Worm (Caenorhabditis elegans) whole organism, L4 larva: ENCODE data around the gene F37C12.14.
A peak's percentile ranks its signal among the peaks of the same experiment; 100 is the strongest.

Source experiments
- F49E8.2 ChIP-seq: sonication (generic microtip); optimal IDR thresholded peaks from 2 replicates; lab custom pipeline; 2016; ENCODE audit warnings: missing compliant biosample characterization, mild to moderate bottlenecking, missing genetic modification characterization, borderline replicate concordance
- T20F7.1 ChIP-seq: fragments of 200-800 bp; sonication (Bioruptor generic); optimal IDR thresholded peaks from 2 replicates; lab custom pipeline; 2018; ENCODE audit warnings: mild to moderate bottlenecking, missing genetic modification characterization, missing compliant biosample characterization
- T26A8.4 ChIP-seq: fragments of 200-800 bp; sonication (Bioruptor generic); IDR thresholded peaks from 2 replicates; pipeline ENCODE4 v1.3.6; 2022; ENCODE audit warnings: missing genetic modification characterization, missing compliant biosample characterization
- Y48G9A.11 ChIP-seq: fragments of 200-800 bp; sonication (Bioruptor generic); IDR thresholded peaks from 2 replicates; pipeline ENCODE4 v1.3.6; 2022; ENCODE audit warnings: missing genetic modification reagents, missing genetic modification characterization, missing compliant biosample characterization
- Y5F2A.4 ChIP-seq: fragments of 200-800 bp; sonication (Bioruptor generic); optimal IDR thresholded peaks from 2 replicates; lab custom pipeline; 2018; ENCODE audit warnings: mild to moderate bottlenecking, missing genetic modification characterization, missing compliant biosample characterization
- ZK546.5 ChIP-seq, 2 experiments: sonication (generic microtip); optimal IDR thresholded peaks; 2 replicates each; lab custom pipeline; 2017; ENCODE audit warnings: missing biosample characterization in 2 of 2, missing genetic modification characterization in 2 of 2
- ama-1 ChIP-seq: fragments of 150-350 bp; optimal IDR thresholded peaks from 2 replicates; lab custom pipeline; 2014; ENCODE audit warnings: inconsistent platforms, mixed read lengths
- arid-1 ChIP-seq: fragments of 200-800 bp; sonication (Bioruptor generic); conservative IDR thresholded peaks from 2 replicates; pipeline ENCODE4 v1.3.6; 2022; ENCODE audit warnings: missing genetic modification reagents, missing genetic modification characterization, missing compliant biosample characterization
- attf-4 ChIP-seq: sonication (generic microtip); optimal IDR thresholded peaks from 3 replicates; lab custom pipeline; 2017; ENCODE audit warnings: missing biosample characterization, missing genetic modification characterization
- ceh-28 ChIP-seq: fragments of 150-350 bp; optimal IDR thresholded peaks from 2 replicates; lab custom pipeline; 2014; ENCODE audit warnings: missing biosample characterization, missing genetic modification reagents, missing genetic modification characterization
- ceh-32 ChIP-seq: sonication (generic microtip); optimal IDR thresholded peaks from 2 replicates; lab custom pipeline; 2016; ENCODE audit warnings: mild to moderate bottlenecking, missing genetic modification characterization, missing compliant biosample characterization; ENCODE audit not compliant: poor library complexity
- ces-1 ChIP-seq: fragments of 150-350 bp; sonication (generic microtip); optimal IDR thresholded peaks from 4 replicates; lab custom pipeline; 2014; ENCODE audit warnings: missing biosample characterization, missing genetic modification reagents, missing genetic modification characterization
- cey-2 ChIP-seq: sonication (generic microtip); optimal IDR thresholded peaks from 3 replicates; lab custom pipeline; 2017; ENCODE audit warnings: missing genetic modification characterization, mild to moderate bottlenecking, missing compliant biosample characterization, antibody characterized with exemption, borderline replicate concordance; ENCODE audit not compliant: insufficient read depth
- daf-8 ChIP-seq: fragments of 200-800 bp; sonication (Bioruptor generic); IDR thresholded peaks from 2 replicates; pipeline ENCODE4 v1.3.6; 2022; ENCODE audit warnings: missing genetic modification characterization, missing compliant biosample characterization
- dmd-6 ChIP-seq: fragments of 200-800 bp; sonication (Bioruptor generic); IDR thresholded peaks from 2 replicates; pipeline ENCODE4 v1.3.6; 2022; ENCODE audit warnings: missing genetic modification reagents, missing genetic modification characterization, missing compliant biosample characterization
- dpl-1 ChIP-seq: fragments of 150-350 bp; optimal IDR thresholded peaks from 2 replicates; lab custom pipeline; 2014; ENCODE audit warnings: missing biosample characterization, missing genetic modification reagents, missing genetic modification characterization
- dve-1 ChIP-seq: sonication (generic microtip); optimal IDR thresholded peaks from 2 replicates; lab custom pipeline; 2017; ENCODE audit warnings: antibody characterized with exemption, mild to moderate bottlenecking, missing genetic modification characterization, missing compliant biosample characterization; ENCODE audit not compliant: insufficient read depth
- egl-43 ChIP-seq: fragments of 200-800 bp; sonication (Bioruptor generic); IDR thresholded peaks from 2 replicates; pipeline ENCODE4 v1.3.6; 2022; ENCODE audit warnings: missing genetic modification reagents, missing genetic modification characterization, missing compliant biosample characterization
- fkh-10 ChIP-seq: fragments of 150-350 bp; optimal IDR thresholded peaks from 2 replicates; lab custom pipeline; 2014; ENCODE audit warnings: missing biosample characterization, missing genetic modification reagents, missing genetic modification characterization
- fos-1 ChIP-seq: fragments of 150-350 bp; optimal IDR thresholded peaks from 2 replicates; lab custom pipeline; 2014; ENCODE audit warnings: missing biosample characterization, missing genetic modification characterization
- gei-8 ChIP-seq: fragments of 200-800 bp; sonication (Bioruptor generic); optimal IDR thresholded peaks from 2 replicates; lab custom pipeline; 2018; ENCODE audit warnings: mild to moderate bottlenecking, missing genetic modification characterization, missing compliant biosample characterization
- hif-1 ChIP-seq, 2 experiments: sonication (generic microtip); optimal IDR thresholded peaks; 2 replicates each; lab custom pipeline; 2016 to 2017; ENCODE audit warnings: missing compliant biosample characterization in 2 of 2, missing genetic modification characterization in 2 of 2, missing genetic modification reagents in 2 of 2, missing genotype in 2 of 2, mild to moderate bottlenecking in 1 of 2
- hlh-11 ChIP-seq: fragments of 200-800 bp; sonication (Bioruptor generic); optimal IDR thresholded peaks from 2 replicates; lab custom pipeline; 2018; ENCODE audit warnings: mild to moderate bottlenecking, missing genetic modification characterization, missing compliant biosample characterization
- hlh-30 ChIP-seq: sonication (generic microtip); optimal IDR thresholded peaks from 2 replicates; lab custom pipeline; 2017; ENCODE audit warnings: antibody characterized with exemption, mild to moderate bottlenecking, missing genetic modification characterization, missing compliant biosample characterization; ENCODE audit not compliant: insufficient read depth
- hmg-1.1 ChIP-seq: fragments of 200-800 bp; sonication (Bioruptor generic); IDR thresholded peaks from 2 replicates; pipeline ENCODE4 v1.3.6; 2022; ENCODE audit warnings: missing genetic modification reagents, missing genetic modification characterization, missing compliant biosample characterization
- jun-1 ChIP-seq: fragments of 150-350 bp; optimal IDR thresholded peaks from 2 replicates; lab custom pipeline; 2014; ENCODE audit warnings: missing biosample characterization, missing genetic modification reagents, missing genetic modification characterization
- lim-7 ChIP-seq: fragments of 200-800 bp; sonication (Bioruptor generic); IDR thresholded peaks from 2 replicates; pipeline ENCODE4 v1.3.6; 2022; ENCODE audit warnings: missing genetic modification characterization, missing compliant biosample characterization
- lin-1 ChIP-seq: fragments of 200-800 bp; sonication (Bioruptor generic); IDR thresholded peaks from 2 replicates; pipeline ENCODE4 v1.3.6; 2022; ENCODE audit warnings: missing genetic modification reagents, missing genetic modification characterization, missing compliant biosample characterization
- lin-15B ChIP-seq: fragments of 150-350 bp; sonication (generic microtip); optimal IDR thresholded peaks from 3 replicates; lab custom pipeline; 2014; ENCODE audit warnings: missing biosample characterization, missing genetic modification characterization
- lin-38 ChIP-seq: fragments of 200-800 bp; sonication (Bioruptor generic); IDR thresholded peaks from 2 replicates; pipeline ENCODE4 v1.3.6; 2022; ENCODE audit warnings: missing genetic modification reagents, missing genetic modification characterization, missing compliant biosample characterization
- lsy-2 ChIP-seq, 2 experiments: fragments of 150-350 bp in 1 of 2; sonication (generic microtip) in 1 of 2; optimal IDR thresholded peaks; 2 replicates each; lab custom pipeline; 2014 to 2017; ENCODE audit warnings: missing biosample characterization in 2 of 2, missing genetic modification characterization in 2 of 2
- madf-9 ChIP-seq: fragments of 200-800 bp; sonication (Bioruptor generic); conservative IDR thresholded peaks from 2 replicates; pipeline ENCODE4 v1.3.6; 2022; ENCODE audit warnings: missing genetic modification reagents, missing genetic modification characterization, missing compliant biosample characterization
- mdl-1 ChIP-seq, 2 experiments: fragments of 150-350 bp in 1 of 2; sonication (generic microtip) in 1 of 2; optimal IDR thresholded peaks; 2 replicates each; lab custom pipeline; 2014 to 2017; ENCODE audit warnings: missing biosample characterization in 2 of 2, missing genetic modification characterization in 2 of 2
- mep-1 ChIP-seq: fragments of 150-350 bp; sonication (generic microtip); optimal IDR thresholded peaks from 3 replicates; lab custom pipeline; 2014; ENCODE audit warnings: missing biosample characterization, missing genetic modification characterization
- mes-2 ChIP-seq: sonication (generic microtip); optimal IDR thresholded peaks from 2 replicates; lab custom pipeline; 2016; ENCODE audit warnings: missing genotype, mild to moderate bottlenecking, missing genetic modification characterization, missing compliant biosample characterization; ENCODE audit not compliant: poor library complexity, severe bottlenecking
- mxl-2 ChIP-seq: fragments of 200-800 bp; sonication (Bioruptor generic); conservative IDR thresholded peaks from 2 replicates; pipeline ENCODE4 v1.3.6; 2022; ENCODE audit warnings: missing genetic modification reagents, missing genetic modification characterization, missing compliant biosample characterization
- mxl-3 ChIP-seq: fragments of 200-800 bp; sonication (Bioruptor generic); optimal IDR thresholded peaks from 2 replicates; lab custom pipeline; 2018; ENCODE audit warnings: mild to moderate bottlenecking, missing genetic modification characterization, missing compliant biosample characterization
- nhr-11 ChIP-seq: fragments of 150-350 bp; optimal IDR thresholded peaks from 2 replicates; lab custom pipeline; 2014; ENCODE audit warnings: missing biosample characterization, missing genetic modification characterization
- nhr-111 ChIP-seq: fragments of 200-800 bp; sonication (Bioruptor generic); optimal IDR thresholded peaks from 2 replicates; lab custom pipeline; 2018; ENCODE audit warnings: mild to moderate bottlenecking, missing genetic modification characterization, missing compliant biosample characterization
- nhr-41 ChIP-seq: fragments of 200-800 bp; sonication (Bioruptor generic); IDR thresholded peaks from 2 replicates; pipeline ENCODE4 v1.3.6; 2022; ENCODE audit warnings: missing genetic modification reagents, missing genetic modification characterization, missing compliant biosample characterization
- nhr-6 ChIP-seq: fragments of 150-350 bp; optimal IDR thresholded peaks from 2 replicates; lab custom pipeline; 2014; ENCODE audit warnings: missing biosample characterization, missing genetic modification characterization
- php-3 ChIP-seq: fragments of 200-800 bp; sonication (Bioruptor generic); IDR thresholded peaks from 2 replicates; pipeline ENCODE4 v1.3.6; 2022; ENCODE audit warnings: missing genetic modification reagents, missing genetic modification characterization, missing compliant biosample characterization
- rbr-2 ChIP-seq: sonication (generic microtip); optimal IDR thresholded peaks from 2 replicates; lab custom pipeline; 2016; ENCODE audit warnings: missing genotype, missing genetic modification characterization, missing compliant biosample characterization
- snpc-1.2 ChIP-seq: fragments of 200-800 bp; sonication (Bioruptor generic); IDR thresholded peaks from 2 replicates; pipeline ENCODE4 v1.3.6; 2022; ENCODE audit warnings: missing genetic modification reagents, missing genetic modification characterization, missing compliant biosample characterization
- spr-1 ChIP-seq: sonication (generic microtip); optimal IDR thresholded peaks from 2 replicates; lab custom pipeline; 2016; ENCODE audit warnings: mild to moderate bottlenecking, missing genetic modification characterization, missing compliant biosample characterization
- unc-62 ChIP-seq, 3 experiments: fragments of 150-350 bp in 1 of 3; sonication (generic microtip); optimal IDR thresholded peaks in 2 of 3; peaks in 1 of 3; 1 replicate in 1 of 3; 2 replicates in 2 of 3; lab custom pipeline; 2014 to 2017; ENCODE audit warnings: missing biosample characterization in 3 of 3, missing genetic modification characterization in 3 of 3, missing genetic modification reagents in 3 of 3, missing genotype in 1 of 3
- ztf-7 ChIP-seq: fragments of 150-350 bp; optimal IDR thresholded peaks from 2 replicates; lab custom pipeline; 2014; ENCODE audit warnings: missing biosample characterization, missing genetic modification characterization

The F37C12.14 gene

ce11 chrIII:7166664-7167567 is 18.5 kb downstream of the F37C12.14 start:
- TF ChIP-seq mdl-1 (tag; optimal IDR thresholded peaks at IDR 0.05; lab: Kevin White, UChicago) (peak in 1 of 2 experiments; percentile 41), hif-1 (tag; optimal IDR thresholded peaks at IDR 0.05; lab: Kevin White, UChicago) (peak in 1 of 2 experiments; percentile 20), hlh-11 (tag; lab: Kevin White, UChicago) (peak; percentile 58), lsy-2 (tag; optimal IDR thresholded peaks at IDR 0.05; lab: Kevin White, UChicago) (peak in 1 of 2 experiments; percentile 57), ceh-32 (no peak), ces-1 (no peak), arid-1 (GFP tag; lab: Robert Waterston, UW) (no peak), mes-2 (peak; percentile 51), mep-1 (tag; lab: Kevin White, UChicago) (peak; percentile 76), dpl-1 (GFP tag; lab: Kevin White, UChicago) (peak; percentile 2), Y5F2A.4 (no peak), madf-9 (GFP tag; lab: Robert Waterston, UW) (0 out of 2 replicates have a peak, but pooled peaks have one; percentile 23), lin-15B (tag; lab: Kevin White, UChicago) (no peak), egl-43 (GFP tag; lab: Robert Waterston, UW) (peak; percentile 61; the same call in 1 of the 2 replicates), dve-1 (tag; lab: Kevin White, UChicago) (peak; percentile 12), mxl-2 (no peak), hlh-30 (tag; lab: Kevin White, UChicago) (peak; percentile 40), ztf-7 (tag; lab: Kevin White, UChicago) (peak; percentile 5), nhr-6 (peak; percentile 29), ZK546.5 (tag; optimal IDR thresholded peaks at IDR 0.05; lab: Kevin White, UChicago) (no peak), fkh-10 (GFP tag; lab: Kevin White, UChicago) (peak; percentile 21), lin-38 (no peak), attf-4 (tag; lab: Kevin White, UChicago) (no peak), T20F7.1 (peak; percentile 19), cey-2 (tag; lab: Kevin White, UChicago) (no peak), F49E8.2 (tag; lab: Kevin White, UChicago) (no peak), Y48G9A.11 (GFP tag; lab: Robert Waterston, UW) (no peak), php-3 (GFP tag; lab: Robert Waterston, UW) (peak; percentile 89), rbr-2 (peak; percentile 64), ama-1 (lab: Kevin White, UChicago) (peak; percentile 2), T26A8.4 (no peak), unc-62 (GFP tag; optimal IDR thresholded peaks at IDR 0.05 in 1 of 2; lab: Kevin White, UChicago) (no peak), unc-62 (tag; optimal IDR thresholded peaks at IDR 0.05; lab: Kevin White, UChicago) (no peak), nhr-111 (GFP tag; lab: Kevin White, UChicago) (no peak), snpc-1.2 (GFP tag; lab: Robert Waterston, UW) (no peak), dmd-6 (GFP tag; lab: Robert Waterston, UW) (peak; percentile 45), mxl-3 (no peak), fos-1 (no peak), lim-7 (GFP tag; lab: Robert Waterston, UW) (no peak), jun-1 (tag; lab: Kevin White, UChicago) (peak; percentile 2), spr-1 (tag; lab: Kevin White, UChicago) (no peak), gei-8 (no peak), lin-1 (GFP tag; lab: Robert Waterston, UW) (0 out of 2 replicates have a peak, but pooled peaks have one; percentile 37), daf-8 (GFP tag; lab: Robert Waterston, UW) (no peak), hmg-1.1 (GFP tag; lab: Robert Waterston, UW) (peak; percentile 80), nhr-11 (tag; lab: Kevin White, UChicago) (no peak), nhr-41 (no peak), ceh-28 (tag; lab: Kevin White, UChicago) (no peak)
